Fruit fly (Drosophila melanogaster): ENCODE results near the gene Msp300.

The Msp300 gene

dm6 chr2L:5070797-5071579, 29.7 kb upstream of the Msp300 start, which contains the start of gene RpL37A (continued):
- peak; percentile 54; the same call in 1 of the 3 replicates for TF ChIP-seq B-H1 (GFP tag; IDR thresholded peaks at IDR 0.05)
- peak; percentile 7 for TF ChIP-seq corto (GFP tag; optimal IDR thresholded peaks at IDR 0.05)
- peak; percentile 99 for TF ChIP-seq Ets97D (GFP tag; optimal IDR thresholded peaks at IDR 0.05)
- TF ChIP-seq NFAT (GFP tag; IDR thresholded peaks at IDR 0.05) = no peak; the same call in 1 of the 2 replicates
- peak; percentile 97 for TF ChIP-seq sens (GFP tag)
- no peak for TF ChIP-seq pnt (GFP tag; optimal IDR thresholded peaks at IDR 0.05)
- peak; percentile 1 for TF ChIP-seq CG10462 (GFP tag; optimal IDR thresholded peaks at IDR 0.05)
- TF ChIP-seq sug (tag; optimal IDR thresholded peaks at IDR 0.05) = peak; percentile 68
- TF ChIP-seq CG30020 (tag; optimal IDR thresholded peaks at IDR 0.05) = peak; percentile 53
- no peak for TF ChIP-seq bowl (GFP tag; IDR thresholded peaks at IDR 0.05)
- TF ChIP-seq CG14860 (GFP tag; IDR thresholded peaks at IDR 0.05; ENCODE audit: partially characterized antibody) = no peak
- TF ChIP-seq Jarid2 (GFP tag; optimal IDR thresholded peaks at IDR 0.05) = peak; percentile 80
- peak; percentile 65 for TF ChIP-seq CG33557 (GFP tag; optimal IDR thresholded peaks at IDR 0.05)
- TF ChIP-seq rib (GFP tag; IDR thresholded peaks at IDR 0.05) = peak; percentile 62; the same call in 1 of the 2 replicates
- TF ChIP-seq luna (GFP tag; optimal IDR thresholded peaks at IDR 0.05) = peak; percentile 85
- TF ChIP-seq unc-4 (GFP tag; IDR thresholded peaks at IDR 0.05; ENCODE audit: partially characterized antibody) = peak; percentile 32; the same call in 1 of the 2 replicates
- TF ChIP-seq nom (GFP tag; optimal IDR thresholded peaks at IDR 0.05) = peak; percentile 86
- no peak for TF ChIP-seq CG14667 (GFP tag; IDR thresholded peaks at IDR 0.05)
- TF ChIP-seq Oli (tag; optimal IDR thresholded peaks at IDR 0.05) = peak; percentile 49
- TF ChIP-seq bsh (GFP tag; optimal IDR thresholded peaks at IDR 0.05) = peak in 1 of 2 experiments; percentile 71
- TF ChIP-seq CG6854 (GFP tag; optimal IDR thresholded peaks at IDR 0.05) = peak; percentile 84
- no peak for TF ChIP-seq Doc2 (GFP tag; IDR thresholded peaks at IDR 0.05)
- TF ChIP-seq Adf1 (GFP tag; IDR thresholded peaks at IDR 0.05) = peak; percentile 47
- TF ChIP-seq Sry-β (GFP tag; optimal IDR thresholded peaks at IDR 0.05) = peak; percentile 49
- TF ChIP-seq sna (GFP tag; IDR thresholded peaks at IDR 0.05; ENCODE audit: partially characterized antibody) = no peak
- TF ChIP-seq Abd-B (GFP tag; optimal IDR thresholded peaks at IDR 0.05) = no peak
- no peak for TF ChIP-seq CG6272 (GFP tag; IDR thresholded peaks at IDR 0.05)
- peak; percentile 0 for TF ChIP-seq jumu (GFP tag; optimal IDR thresholded peaks at IDR 0.05)
- TF ChIP-seq CG17568 (GFP tag; optimal IDR thresholded peaks at IDR 0.05) = peak; percentile 81
- peak; percentile 64 for TF ChIP-seq CG3995 (GFP tag; optimal IDR thresholded peaks at IDR 0.05)
- peak; percentile 53; the same call in 1 of the 2 replicates for TF ChIP-seq Awh (GFP tag; IDR thresholded peaks at IDR 0.05)
- TF ChIP-seq eve (GFP tag; optimal IDR thresholded peaks at IDR 0.05) = peak in 1 of 2 experiments; percentile 66
- TF ChIP-seq pita (GFP tag; optimal IDR thresholded peaks at IDR 0.05) = peak; percentile 83
- TF ChIP-seq Hr39 (optimal IDR thresholded peaks at IDR 0.05) = no peak
- peak; percentile 78 for TF ChIP-seq stc (GFP tag; IDR thresholded peaks at IDR 0.05)
- TF ChIP-seq CG12391 (tag; optimal IDR thresholded peaks at IDR 0.05) = peak; percentile 63
- TF ChIP-seq lab (GFP tag; optimal IDR thresholded peaks at IDR 0.05) = peak; percentile 94
- peak; percentile 81 for TF ChIP-seq CG10209 (GFP tag; optimal IDR thresholded peaks at IDR 0.05)
- peak; percentile 78 for TF ChIP-seq Atf6 (GFP tag; IDR thresholded peaks at IDR 0.05)
- peak; percentile 90 for TF ChIP-seq CG17912 (GFP tag; optimal IDR thresholded peaks at IDR 0.05)
- TF ChIP-seq ems (GFP tag; optimal IDR thresholded peaks at IDR 0.05) = peak; percentile 85
- TF ChIP-seq CG11085 (GFP tag; IDR thresholded peaks at IDR 0.05) = peak; percentile 62; the same call in 1 of the 2 replicates
- no peak for TF ChIP-seq pan (optimal IDR thresholded peaks at IDR 0.05)
- TF ChIP-seq pan (GFP tag; optimal IDR thresholded peaks at IDR 0.05 in 1 of 2, IDR thresholded peaks at IDR 0.05 in 1 of 2) = peak in 1 of 2 experiments; percentile 68
- TF ChIP-seq bcd (GFP tag; optimal IDR thresholded peaks at IDR 0.05) = peak; percentile 90
- peak; percentile 51 for TF ChIP-seq CG31224 (GFP tag; IDR thresholded peaks at IDR 0.05)
- peak; percentile 84 for TF ChIP-seq odd (GFP tag; optimal IDR thresholded peaks at IDR 0.05)
- TF ChIP-seq Dref (GFP tag; IDR thresholded peaks at IDR 0.05) = peak; percentile 76
- peak; percentile 24 for TF ChIP-seq Hand (GFP tag; optimal IDR thresholded peaks at IDR 0.05)

Measured in whole organism, embryonic.